Worm (Caenorhabditis elegans): ENCODE results near the gene mlcd-1.

- no peak for TF ChIP-seq T22C8.4 (GFP tag; IDR thresholded peaks at IDR 0.05)
- no peak for TF ChIP-seq ztf-23 (GFP tag; IDR thresholded peaks at IDR 0.05)
Observed at ce11 chrIII:4560393-4560890, 7.5 kb downstream of the mlcd-1 start.
